ENCODE assay signal across 5 fruit fly cellular contexts in genomic region chrX:7011063-7011743, dm6.
TF ChIP-seq lines count a peak whose summit lies in the region.

Gene cm, minus strand, starts transcription at chrX:7011145.
Gene sloth1, plus strand, starts transcription at chrX:7011357.
Gene sloth2, plus strand, starts transcription at chrX:7011357.

- TF ChIP-seq CTCF in whole organism, embryonic (GFP tag; optimal IDR thresholded peaks at IDR 0.05; lab: Kevin White, UChicago) = peak; percentile 45

TF ChIP-seq in whole organism, adult, 20 proteins besides CTCF, POLR2A, EP300 and RAD21 (continues in another document):
- peak; percentile 11 for TF ChIP-seq cic (GFP tag; optimal IDR thresholded peaks at IDR 0.05; lab: Kevin White, UChicago)
- TF ChIP-seq tj (GFP tag; optimal IDR thresholded peaks at IDR 0.05; lab: Kevin White, UChicago) = peak; percentile 76
- TF ChIP-seq pad (GFP tag; optimal IDR thresholded peaks at IDR 0.05; lab: Kevin White, UChicago) = peak; percentile 77
- TF ChIP-seq CG11617 (GFP tag; optimal IDR thresholded peaks at IDR 0.05; lab: Kevin White, UChicago) = peak; percentile 87
- TF ChIP-seq Crg-1 (GFP tag; optimal IDR thresholded peaks at IDR 0.05; lab: Kevin White, UChicago) = peak; percentile 91
- peak; percentile 94 for TF ChIP-seq CG7101 (tag; optimal IDR thresholded peaks at IDR 0.05; lab: Kevin White, UChicago)
- TF ChIP-seq bab1 (GFP tag; optimal IDR thresholded peaks at IDR 0.05; lab: Kevin White, UChicago) = peak; percentile 96
- peak; percentile 93 for TF ChIP-seq CG1620 (GFP tag; optimal IDR thresholded peaks at IDR 0.05; lab: Kevin White, UChicago)
- TF ChIP-seq Clk (GFP tag; optimal IDR thresholded peaks at IDR 0.05; lab: Kevin White, UChicago) = no peak
- TF ChIP-seq toe (GFP tag; optimal IDR thresholded peaks at IDR 0.05; lab: Kevin White, UChicago) = peak; percentile 79
- peak; percentile 90 for TF ChIP-seq Hr96 (GFP tag; optimal IDR thresholded peaks at IDR 0.05; lab: Kevin White, UChicago)
- TF ChIP-seq cnc (optimal IDR thresholded peaks at IDR 0.05; lab: Kevin White, UChicago) = no peak
- TF ChIP-seq CG12768 (GFP tag; optimal IDR thresholded peaks at IDR 0.05; lab: Kevin White, UChicago) = peak; percentile 48
- peak; percentile 78 for TF ChIP-seq CG5204 (GFP tag; optimal IDR thresholded peaks at IDR 0.05; lab: Kevin White, UChicago)
- peak; percentile 89 for TF ChIP-seq Mnt (GFP tag; optimal IDR thresholded peaks at IDR 0.05; lab: Kevin White, UChicago)
- TF ChIP-seq CG7045 (GFP tag; optimal IDR thresholded peaks at IDR 0.05; lab: Kevin White, UChicago) = peak; percentile 59
- peak; percentile 77 for TF ChIP-seq CG33017 (tag; optimal IDR thresholded peaks at IDR 0.05; lab: Kevin White, UChicago)
- TF ChIP-seq kay (GFP tag; lab: Kevin White, UChicago; ENCODE audit: borderline replicate concordance) = peak; percentile 74

TF ChIP-seq in whole organism, embryonic, 481 proteins besides CTCF, POLR2A, EP300 and RAD21 (continues in another document):
- TF ChIP-seq CG3163 (GFP tag; optimal IDR thresholded peaks at IDR 0.05; lab: Kevin White, UChicago) (peak; percentile 55), zen2 (GFP tag; IDR thresholded peaks at IDR 0.05; lab: Robert Waterston, UW; ENCODE audit: partially characterized antibody) (peak; percentile 74; the same call in 1 of the 3 replicates), tna (GFP tag; IDR thresholded peaks at IDR 0.05; lab: Robert Waterston, UW; ENCODE audit: partially characterized antibody) (peak; percentile 35; the same call in 1 of the 2 replicates), Usf (GFP tag; optimal IDR thresholded peaks at IDR 0.05; lab: Kevin White, UChicago) (peak; percentile 52), CG13624 (GFP tag; optimal IDR thresholded peaks at IDR 0.05; lab: Kevin White, UChicago) (peak; percentile 83), gcm2 (GFP tag; optimal IDR thresholded peaks at IDR 0.05; lab: Kevin White, UChicago) (peak; percentile 75), CG3847 (GFP tag; IDR thresholded peaks at IDR 0.05; lab: Robert Waterston, UW) (peak; percentile 87), ewg (GFP tag; optimal IDR thresholded peaks at IDR 0.05; lab: Kevin White, UChicago) (peak; percentile 64), D19B (GFP tag; optimal IDR thresholded peaks at IDR 0.05; lab: Kevin White, UChicago) (peak; percentile 54), slbo (GFP tag; IDR thresholded peaks at IDR 0.05; lab: Robert Waterston, UW) (peak; percentile 95), CG42726 (GFP tag; IDR thresholded peaks at IDR 0.05; lab: Robert Waterston, UW; ENCODE audit: partially characterized antibody) (peak; percentile 64), Nf-YC (tag; optimal IDR thresholded peaks at IDR 0.05; lab: Kevin White, UChicago) (peak; percentile 68), CG3281 (GFP tag; optimal IDR thresholded peaks at IDR 0.05; lab: Kevin White, UChicago) (peak; percentile 77), hbn (GFP tag; IDR thresholded peaks at IDR 0.05; lab: Robert Waterston, UW; ENCODE audit: partially characterized antibody) (peak; percentile 82), BEAF-32 (GFP tag; optimal IDR thresholded peaks at IDR 0.05; lab: Kevin White, UChicago) (peak; percentile 89), CG5180 (GFP tag; optimal IDR thresholded peaks at IDR 0.05; lab: Kevin White, UChicago) (peak; percentile 47)

TF ChIP-seq in whole organism, prepupa, 60 proteins besides CTCF, POLR2A, EP300 and RAD21 (continues in another document):
- peak; percentile 72 for TF ChIP-seq CG6808 (GFP tag; optimal IDR thresholded peaks at IDR 0.05; lab: Kevin White, UChicago)
- peak; percentile 87 for TF ChIP-seq Ets21C (GFP tag; optimal IDR thresholded peaks at IDR 0.05; lab: Kevin White, UChicago)
- no peak for TF ChIP-seq fd85E (GFP tag; optimal IDR thresholded peaks at IDR 0.05; lab: Kevin White, UChicago)
- peak; percentile 85 for TF ChIP-seq achi (GFP tag; optimal IDR thresholded peaks at IDR 0.05; lab: Kevin White, UChicago)
- TF ChIP-seq Lpt (GFP tag; optimal IDR thresholded peaks at IDR 0.05; lab: Kevin White, UChicago) = peak; percentile 74
- peak; percentile 68 for TF ChIP-seq CG11902 (GFP tag; optimal IDR thresholded peaks at IDR 0.05; lab: Kevin White, UChicago)
- TF ChIP-seq eg (GFP tag; IDR thresholded peaks at IDR 0.05; lab: Robert Waterston, UW) = peak; percentile 80
- no peak for TF ChIP-seq CG16779 (tag; optimal IDR thresholded peaks at IDR 0.05; lab: Kevin White, UChicago)
- peak; percentile 84 for TF ChIP-seq net (GFP tag; optimal IDR thresholded peaks at IDR 0.05; lab: Kevin White, UChicago)
- peak; percentile 55; the same call in 1 of the 2 replicates for TF ChIP-seq Gug (GFP tag; IDR thresholded peaks at IDR 0.05; lab: Robert Waterston, UW)
- TF ChIP-seq Eip75B (GFP tag; optimal IDR thresholded peaks at IDR 0.05; lab: Kevin White, UChicago) = peak; percentile 85
- peak; percentile 72 for TF ChIP-seq Ets96B (tag; optimal IDR thresholded peaks at IDR 0.05; lab: Kevin White, UChicago)
- TF ChIP-seq svp (GFP tag; lab: Kevin White, UChicago) = peak; percentile 97
- TF ChIP-seq CG34406 (GFP tag; optimal IDR thresholded peaks at IDR 0.05; lab: Kevin White, UChicago) = peak; percentile 84
- peak; percentile 63 for TF ChIP-seq CG8319 (GFP tag; optimal IDR thresholded peaks at IDR 0.05; lab: Kevin White, UChicago)
- TF ChIP-seq spab (GFP tag; optimal IDR thresholded peaks at IDR 0.05; lab: Kevin White, UChicago) = peak; percentile 50
- peak; percentile 90 for TF ChIP-seq Sox14 (GFP tag; optimal IDR thresholded peaks at IDR 0.05; lab: Kevin White, UChicago)
- peak; percentile 80 for TF ChIP-seq Hr4 (GFP tag; optimal IDR thresholded peaks at IDR 0.05; lab: Kevin White, UChicago)
- TF ChIP-seq Eip93F (GFP tag; optimal IDR thresholded peaks at IDR 0.05; lab: Kevin White, UChicago) = peak; percentile 80

TF ChIP-seq in whole organism, pupa, 21 proteins besides CTCF, POLR2A, EP300 and RAD21:
- TF ChIP-seq CG13204 (GFP tag; optimal IDR thresholded peaks at IDR 0.05; lab: Kevin White, UChicago) = peak; percentile 35
- peak; percentile 84 for TF ChIP-seq fd96Ca (GFP tag; IDR thresholded peaks at IDR 0.05; lab: Robert Waterston, UW)
- TF ChIP-seq CG17806 (tag; optimal IDR thresholded peaks at IDR 0.05; lab: Kevin White, UChicago) = peak; percentile 71
- TF ChIP-seq CG34367 (tag; optimal IDR thresholded peaks at IDR 0.05; lab: Kevin White, UChicago) = peak; percentile 77
- no peak for TF ChIP-seq D1 (tag; optimal IDR thresholded peaks at IDR 0.05; lab: Kevin White, UChicago)
- peak; percentile 83 for TF ChIP-seq Pif1A (GFP tag; optimal IDR thresholded peaks at IDR 0.05; lab: Kevin White, UChicago)
- TF ChIP-seq CG15710 (tag; optimal IDR thresholded peaks at IDR 0.05; lab: Kevin White, UChicago) = peak; percentile 82
- TF ChIP-seq CG8301 (tag; optimal IDR thresholded peaks at IDR 0.05; lab: Kevin White, UChicago) = peak; percentile 72
- TF ChIP-seq Snoo (tag; optimal IDR thresholded peaks at IDR 0.05; lab: Kevin White, UChicago) = peak; percentile 68
- TF ChIP-seq CG4496 (GFP tag; IDR thresholded peaks at IDR 0.05; lab: Robert Waterston, UW) = peak; percentile 84
- peak; percentile 50 for TF ChIP-seq gl (tag; optimal IDR thresholded peaks at IDR 0.05; lab: Kevin White, UChicago)
- peak; percentile 80 for TF ChIP-seq Pif1B (GFP tag; optimal IDR thresholded peaks at IDR 0.05; lab: Kevin White, UChicago)
- no peak for TF ChIP-seq EcR (GFP tag; optimal IDR thresholded peaks at IDR 0.05; lab: Kevin White, UChicago)
- TF ChIP-seq Ets98B (GFP tag; IDR thresholded peaks at IDR 0.05; lab: Robert Waterston, UW) = peak; percentile 78
- TF ChIP-seq CG32121 (GFP tag; IDR thresholded peaks at IDR 0.05; lab: Robert Waterston, UW) = peak; percentile 85
- peak; percentile 62; the same call in 1 of the 2 replicates for TF ChIP-seq CG12605 (GFP tag; IDR thresholded peaks at IDR 0.05; lab: Robert Waterston, UW)
- peak; percentile 34; the same call in 1 of the 2 replicates for TF ChIP-seq rn (GFP tag; IDR thresholded peaks at IDR 0.05; lab: Robert Waterston, UW)
- TF ChIP-seq CG8159 (tag; optimal IDR thresholded peaks at IDR 0.05; lab: Kevin White, UChicago) = peak; percentile 76
- peak; percentile 75 for TF ChIP-seq CG14655 (GFP tag; optimal IDR thresholded peaks at IDR 0.05; lab: Kevin White, UChicago)
- TF ChIP-seq CG10348 (GFP tag; IDR thresholded peaks at IDR 0.05; lab: Robert Waterston, UW) = no peak
- peak; percentile 64 for TF ChIP-seq CG9948 (tag; optimal IDR thresholded peaks at IDR 0.05; lab: Kevin White, UChicago)

TF ChIP-seq in whole organism, wandering third instar larva, 38 proteins besides CTCF, POLR2A, EP300 and RAD21 (continues in another document):
- TF ChIP-seq dmrt93B (GFP tag; optimal IDR thresholded peaks at IDR 0.05; lab: Kevin White, UChicago) (peak; percentile 65), CG9705 (GFP tag; optimal IDR thresholded peaks at IDR 0.05; lab: Kevin White, UChicago) (peak; percentile 77), Myc (optimal IDR thresholded peaks at IDR 0.05; lab: Kevin White, UChicago) (no peak), lola (GFP tag; optimal IDR thresholded peaks at IDR 0.05; lab: Kevin White, UChicago) (no peak), foxo (GFP tag; optimal IDR thresholded peaks at IDR 0.05; lab: Kevin White, UChicago) (peak; percentile 54 to 91), HLH106 (tag; optimal IDR thresholded peaks at IDR 0.05; lab: Kevin White, UChicago) (peak; percentile 88), Mio (GFP tag; optimal IDR thresholded peaks at IDR 0.05; lab: Kevin White, UChicago) (peak; percentile 4), Jra (GFP tag; optimal IDR thresholded peaks at IDR 0.05; lab: Kevin White, UChicago) (peak; percentile 95), br (GFP tag; optimal IDR thresholded peaks at IDR 0.05; lab: Kevin White, UChicago) (peak; percentile 91), brk (GFP tag; optimal IDR thresholded peaks at IDR 0.05; lab: Kevin White, UChicago) (peak; percentile 76), GATAd (GFP tag; optimal IDR thresholded peaks at IDR 0.05; lab: Kevin White, UChicago) (peak; percentile 85), ey (GFP tag; optimal IDR thresholded peaks at IDR 0.05; lab: Kevin White, UChicago) (peak; percentile 84), Hnf4 (GFP tag; optimal IDR thresholded peaks at IDR 0.05; lab: Kevin White, UChicago) (peak; percentile 95), tai (GFP tag; optimal IDR thresholded peaks at IDR 0.05; lab: Kevin White, UChicago) (peak; percentile 91), rgr (GFP tag; optimal IDR thresholded peaks at IDR 0.05; lab: Kevin White, UChicago) (peak; percentile 92), Dif (GFP tag; optimal IDR thresholded peaks at IDR 0.05; lab: Kevin White, UChicago; ENCODE audit: partially characterized antibody) (no peak), sv (GFP tag; optimal IDR thresholded peaks at IDR 0.05; lab: Kevin White, UChicago) (peak; percentile 80), pan (optimal IDR thresholded peaks at IDR 0.05; lab: Kevin White, UChicago) (no peak), fru (GFP tag; optimal IDR thresholded peaks at IDR 0.05; lab: Kevin White, UChicago) (peak; percentile 86), Sp1 (GFP tag; optimal IDR thresholded peaks at IDR 0.05; lab: Kevin White, UChicago) (peak; percentile 86), Dfd (GFP tag; optimal IDR thresholded peaks at IDR 0.05; lab: Kevin White, UChicago) (no peak), Vsx2 (GFP tag; optimal IDR thresholded peaks at IDR 0.05; lab: Kevin White, UChicago; ENCODE audit: partially characterized antibody) (no peak), dsf (GFP tag; optimal IDR thresholded peaks at IDR 0.05; lab: Kevin White, UChicago; ENCODE audit: borderline replicate concordance) (peak; percentile 83)
